Worm (Caenorhabditis elegans): ENCODE measurements around the gene nhr-277.

ce11 chrIV:2776733-2777132, 33.9 kb downstream of the nhr-277 start:
- TF ChIP-seq flt-1 (GFP tag; IDR thresholded peaks at IDR 0.05) (no peak), ama-1 (optimal IDR thresholded peaks at IDR 0.05) (no peak), tbx-11 (GFP tag; IDR thresholded peaks at IDR 0.05) (no peak), pes-1 (GFP tag; IDR thresholded peaks at IDR 0.05) (no peak), sea-1 (GFP tag; conservative IDR thresholded peaks at IDR 0.05) (no peak)

Data from whole organism, early embryonic.